Fruit fly (Drosophila melanogaster): Measurements from ENCODE around the gene bc10.

Gene bc10

DNA sequence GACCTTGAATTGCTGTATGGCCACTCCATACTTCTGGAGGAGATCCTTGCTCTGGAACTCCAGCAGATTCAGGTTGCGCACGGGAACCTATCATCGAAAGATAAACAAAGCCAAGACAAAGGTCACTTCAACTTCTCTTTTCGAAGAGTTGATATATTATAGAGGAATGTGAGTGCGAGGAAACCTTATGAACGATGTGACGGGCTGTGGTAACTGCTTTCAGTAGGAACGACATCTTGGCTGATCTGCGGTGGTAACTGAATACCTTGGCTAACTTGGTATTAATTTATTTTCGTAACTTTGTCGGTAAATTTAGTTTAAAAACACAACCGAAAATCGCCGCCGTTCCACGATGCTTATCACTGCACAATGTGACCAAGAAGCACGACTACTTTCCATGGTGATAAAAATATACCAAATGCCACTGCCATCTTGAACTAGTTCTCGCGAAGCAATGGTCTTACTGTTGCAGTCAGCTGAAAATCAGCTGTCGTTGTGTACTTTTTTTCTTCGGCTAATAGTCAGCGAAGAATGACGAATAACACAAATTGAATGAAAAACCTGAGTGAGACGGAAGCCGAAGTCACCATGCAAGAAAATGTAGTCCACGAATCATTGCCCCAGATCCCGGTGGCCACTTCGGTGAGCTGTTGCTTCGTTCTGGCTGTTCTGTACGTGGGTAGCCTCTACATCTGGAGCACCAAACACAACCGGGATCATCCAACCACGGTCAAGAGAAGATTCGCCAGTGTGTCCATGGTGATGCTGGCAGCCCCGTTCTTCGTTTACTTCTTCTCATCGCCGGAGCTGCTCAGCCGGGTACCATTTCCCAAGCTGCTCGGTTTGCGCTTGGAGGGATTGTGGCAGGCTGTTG lies 1.5 kb upstream of the bc10 start, which contains the start of the genes ScsbetaG and Sras (continued):
- TF ChIP-seq CG2202 (tag; optimal IDR thresholded peaks at IDR 0.05) (no peak), Atf-2 (GFP tag; optimal IDR thresholded peaks at IDR 0.05) (no peak), phol (tag; optimal IDR thresholded peaks at IDR 0.05) (peak; percentile 82), Dref (GFP tag; IDR thresholded peaks at IDR 0.05) (0 out of 2 replicates have a peak, but pooled peaks have one; percentile 37), lilli (GFP tag; optimal IDR thresholded peaks at IDR 0.05) (no peak), CG4404 (GFP tag; IDR thresholded peaks at IDR 0.05) (no peak), CG3995 (GFP tag; optimal IDR thresholded peaks at IDR 0.05) (peak; percentile 49), hb (GFP tag; IDR thresholded peaks at IDR 0.05; ENCODE audit: partially characterized antibody) (no peak), amos (GFP tag; IDR thresholded peaks at IDR 0.05; ENCODE audit: partially characterized antibody) (peak; percentile 52; the same call in 1 of the 2 replicates), trem (tag; optimal IDR thresholded peaks at IDR 0.05) (peak; percentile 44), nmo (GFP tag; optimal IDR thresholded peaks at IDR 0.05) (peak; percentile 38), CG2889 (GFP tag; IDR thresholded peaks at IDR 0.05) (no peak), CG1024 (GFP tag; IDR thresholded peaks at IDR 0.05) (no peak), D (optimal IDR thresholded peaks at IDR 0.05) (peak; percentile 75), D (GFP tag; optimal IDR thresholded peaks at IDR 0.05) (no peak), Doc3 (GFP tag; IDR thresholded peaks at IDR 0.05; ENCODE audit: partially characterized antibody) (peak; percentile 43; the same call in 1 of the 3 replicates), CG9215 (GFP tag; IDR thresholded peaks at IDR 0.05) (no peak), stwl (tag; optimal IDR thresholded peaks at IDR 0.05) (peak; percentile 69), CG42726 (GFP tag; IDR thresholded peaks at IDR 0.05; ENCODE audit: partially characterized antibody) (0 out of 2 replicates have a peak, but pooled peaks have one; percentile 30), klu (GFP tag; IDR thresholded peaks at IDR 0.05) (no peak), CG12659 (GFP tag; optimal IDR thresholded peaks at IDR 0.05) (peak; percentile 59), knrl (GFP tag; IDR thresholded peaks at IDR 0.05; ENCODE audit: partially characterized antibody) (0 out of 3 replicates have a peak, but pooled peaks have one; percentile 28), CG1792 (GFP tag; optimal IDR thresholded peaks at IDR 0.05) (no peak), CG1603 (tag; optimal IDR thresholded peaks at IDR 0.05) (peak; percentile 65), CG13287 (GFP tag; IDR thresholded peaks at IDR 0.05; ENCODE audit: partially characterized antibody) (peak; percentile 62; the same call in 1 of the 2 replicates), CG4360 (GFP tag; IDR thresholded peaks at IDR 0.05) (no peak), bowl (GFP tag; IDR thresholded peaks at IDR 0.05) (no peak), Deaf1 (tag; optimal IDR thresholded peaks at IDR 0.05) (peak; percentile 49), Sin3A (optimal IDR thresholded peaks at IDR 0.05) (peak; percentile 53), CG32532 (GFP tag; IDR thresholded peaks at IDR 0.05) (no peak), CG4820 (GFP tag; optimal IDR thresholded peaks at IDR 0.05) (no peak), Taf1 (GFP tag; IDR thresholded peaks at IDR 0.05) (no peak), cwo (GFP tag; optimal IDR thresholded peaks at IDR 0.05) (no peak), repo (GFP tag; optimal IDR thresholded peaks at IDR 0.05) (no peak), CG8281 (tag; optimal IDR thresholded peaks at IDR 0.05) (no peak), CG15514 (GFP tag; optimal IDR thresholded peaks at IDR 0.05) (peak; percentile 99), MBD-R2 (GFP tag; IDR thresholded peaks at IDR 0.05) (peak; percentile 96), Vsx1 (GFP tag; optimal IDR thresholded peaks at IDR 0.05) (peak; percentile 72), gsb-n (tag; optimal IDR thresholded peaks at IDR 0.05) (no peak), salm (tag; optimal IDR thresholded peaks at IDR 0.05) (no peak), tll (GFP tag; optimal IDR thresholded peaks at IDR 0.05) (peak in 1 of 2 experiments; percentile 2), disco-r (GFP tag; optimal IDR thresholded peaks at IDR 0.05) (no peak), Hsf (GFP tag; optimal IDR thresholded peaks at IDR 0.05) (no peak), CG17829 (tag; optimal IDR thresholded peaks at IDR 0.05) (peak; percentile 12), gce (GFP tag; IDR thresholded peaks at IDR 0.05) (no peak), CG33213 (GFP tag; optimal IDR thresholded peaks at IDR 0.05) (peak; percentile 26), CG4328 (GFP tag; optimal IDR thresholded peaks at IDR 0.05) (no peak), Sry-δ (GFP tag; optimal IDR thresholded peaks at IDR 0.05) (peak; percentile 4)
